Fruit fly (Drosophila melanogaster): ENCODE data around the gene NPF.

dm6 chr3R:16649282-16649681 lies 40.3 kb downstream of the NPF start:
- TF ChIP-seq CG17806 (tag; optimal IDR thresholded peaks at IDR 0.05) (no peak), EcR (GFP tag; optimal IDR thresholded peaks at IDR 0.05) (no peak), CG32121 (GFP tag; IDR thresholded peaks at IDR 0.05) (no peak), D1 (tag; optimal IDR thresholded peaks at IDR 0.05) (no peak), CG10348 (GFP tag; IDR thresholded peaks at IDR 0.05) (no peak), CG12605 (GFP tag; IDR thresholded peaks at IDR 0.05) (no peak), Pif1B (GFP tag; optimal IDR thresholded peaks at IDR 0.05) (no peak), CG14655 (GFP tag; optimal IDR thresholded peaks at IDR 0.05) (no peak), CG15710 (tag; optimal IDR thresholded peaks at IDR 0.05) (no peak), CG9948 (tag; optimal IDR thresholded peaks at IDR 0.05) (no peak), Snoo (tag; optimal IDR thresholded peaks at IDR 0.05) (no peak), CG8301 (tag; optimal IDR thresholded peaks at IDR 0.05) (no peak), CG8159 (tag; optimal IDR thresholded peaks at IDR 0.05) (no peak), fd96Ca (GFP tag; IDR thresholded peaks at IDR 0.05) (no peak)

Measured in whole organism, pupa.